Worm (Caenorhabditis elegans) whole organism, early embryonic: ENCODE data around the gene C56C10.7.

Experiments
- ceh-36 ChIP-seq: sonication (generic microtip); optimal IDR thresholded peaks from 2 replicates; lab custom pipeline; 2016; ENCODE audit warnings: missing genetic modification characterization, inconsistent platforms, missing compliant biosample characterization
- tra-4 ChIP-seq: sonication (generic microtip); optimal IDR thresholded peaks from 2 replicates; lab custom pipeline; 2017; ENCODE audit warnings: missing genetic modification characterization, missing compliant biosample characterization

- TF ChIP-seq ceh-36 (tag; lab: Kevin White, UChicago) = no peak
- TF ChIP-seq tra-4 (tag; lab: Kevin White, UChicago) = no peak
Observed at ce11 chrII:6568707-6569106, 18.7 kb downstream of the C56C10.7 start, which contains the start of gene sra-27.
